Worm (Caenorhabditis elegans): ENCODE measurements around the gene W07G4.2.
A peak's percentile ranks its signal among the peaks of the same experiment; 100 is the strongest.

W07G4.2 gene

DNA sequence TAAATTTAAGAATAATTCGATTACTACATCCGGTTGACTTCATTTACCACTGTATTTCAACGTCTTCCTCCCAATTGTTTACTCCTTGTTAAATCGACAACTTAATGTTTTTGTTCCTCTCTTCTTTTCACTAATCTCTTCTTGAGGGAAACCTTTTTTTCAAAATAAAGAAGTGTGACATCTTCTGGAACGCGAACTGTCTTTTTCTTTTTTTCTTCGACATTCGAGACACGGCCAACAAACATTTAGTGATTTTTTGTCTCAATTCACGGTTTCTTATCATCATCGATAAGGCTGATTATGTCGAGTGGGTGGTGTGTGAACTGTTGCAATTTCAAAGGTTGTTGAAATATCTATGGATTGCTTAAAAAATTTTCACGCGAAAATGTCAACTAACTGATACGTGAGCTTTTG lies 48.9 kb upstream of the W07G4.2 start:
- TF ChIP-seq gmeb-1 (tag; optimal IDR thresholded peaks at IDR 0.05) (no peak), ceh-82 (tag; optimal IDR thresholded peaks at IDR 0.05) (no peak), lin-11 (tag; optimal IDR thresholded peaks at IDR 0.05) (no peak), aly-2 (tag; optimal IDR thresholded peaks at IDR 0.05) (no peak), snpc-4 (tag; optimal IDR thresholded peaks at IDR 0.05) (no peak), unc-62 (GFP tag; optimal IDR thresholded peaks at IDR 0.05) (no peak), nhr-23 (tag; optimal IDR thresholded peaks at IDR 0.05) (no peak), nhr-25 (tag; optimal IDR thresholded peaks at IDR 0.05) (no peak), nhr-77 (tag; optimal IDR thresholded peaks at IDR 0.05) (no peak), sma-3 (GFP tag; optimal IDR thresholded peaks at IDR 0.05) (peak; percentile 50), crh-2 (tag; optimal IDR thresholded peaks at IDR 0.05) (peak; percentile 72), sma-9 (GFP tag; optimal IDR thresholded peaks at IDR 0.05) (peak; percentile 59), sma-9 (tag; optimal IDR thresholded peaks at IDR 0.05) (no peak), sem-4 (tag; optimal IDR thresholded peaks at IDR 0.05) (no peak), C34F6.9 (tag; optimal IDR thresholded peaks at IDR 0.05) (peak; percentile 1), nhr-129 (tag; optimal IDR thresholded peaks at IDR 0.05) (peak; percentile 39), R02D3.7 (tag; optimal IDR thresholded peaks at IDR 0.05) (no peak), zag-1 (tag; optimal IDR thresholded peaks at IDR 0.05) (no peak), skn-1 (tag; optimal IDR thresholded peaks at IDR 0.05) (no peak), mdl-1 (tag; optimal IDR thresholded peaks at IDR 0.05) (no peak), ztf-11 (tag; optimal IDR thresholded peaks at IDR 0.05) (no peak), lin-39 (tag; optimal IDR thresholded peaks at IDR 0.05) (no peak), alr-1 (tag; optimal IDR thresholded peaks at IDR 0.05) (no peak), Y55F3AM.14 (GFP tag; optimal IDR thresholded peaks at IDR 0.05) (no peak), blmp-1 (tag; optimal IDR thresholded peaks at IDR 0.05; ENCODE audit: insufficient read depth) (no peak), ZK546.5 (tag; optimal IDR thresholded peaks at IDR 0.05) (no peak), nhr-11 (tag; optimal IDR thresholded peaks at IDR 0.05) (no peak), lin-13 (GFP tag; optimal IDR thresholded peaks at IDR 0.05) (peak; percentile 33), fos-1 (tag; optimal IDR thresholded peaks at IDR 0.05) (peak; percentile 81), nhr-21 (tag; optimal IDR thresholded peaks at IDR 0.05) (peak; percentile 35), lsy-2 (tag; optimal IDR thresholded peaks at IDR 0.05) (no peak), F13H6.1 (tag; optimal IDR thresholded peaks at IDR 0.05) (no peak), mab-5 (tag; optimal IDR thresholded peaks at IDR 0.05) (no peak), mbf-1 (tag; optimal IDR thresholded peaks at IDR 0.05) (no peak), peb-1 (tag; optimal IDR thresholded peaks at IDR 0.05) (no peak), elt-1 (tag; optimal IDR thresholded peaks at IDR 0.05) (no peak), nhr-237 (tag; optimal IDR thresholded peaks at IDR 0.05) (no peak), unc-55 (GFP tag; optimal IDR thresholded peaks at IDR 0.05) (no peak), dmd-4 (tag; optimal IDR thresholded peaks at IDR 0.05) (no peak), ztf-1 (GFP tag; conservative IDR thresholded peaks at IDR 0.05) (no peak), ztf-4 (tag; optimal IDR thresholded peaks at IDR 0.05) (no peak), unc-39 (tag; optimal IDR thresholded peaks at IDR 0.05) (no peak), nhr-12 (tag; optimal IDR thresholded peaks at IDR 0.05) (no peak), ceh-16 (tag; optimal IDR thresholded peaks at IDR 0.05) (no peak), ama-1 (optimal IDR thresholded peaks at IDR 0.05) (peak; percentile 17), nhr-6 (tag; optimal IDR thresholded peaks at IDR 0.05) (no peak), nhr-10 (tag; optimal IDR thresholded peaks at IDR 0.05) (no peak), elt-3 (tag; optimal IDR thresholded peaks at IDR 0.05) (no peak), egl-27 (tag; optimal IDR thresholded peaks at IDR 0.05) (no peak)

Measured in whole organism, L2 larva.